Fruit fly (Drosophila melanogaster): Measurements from ENCODE around the gene CG17493.

DNA sequence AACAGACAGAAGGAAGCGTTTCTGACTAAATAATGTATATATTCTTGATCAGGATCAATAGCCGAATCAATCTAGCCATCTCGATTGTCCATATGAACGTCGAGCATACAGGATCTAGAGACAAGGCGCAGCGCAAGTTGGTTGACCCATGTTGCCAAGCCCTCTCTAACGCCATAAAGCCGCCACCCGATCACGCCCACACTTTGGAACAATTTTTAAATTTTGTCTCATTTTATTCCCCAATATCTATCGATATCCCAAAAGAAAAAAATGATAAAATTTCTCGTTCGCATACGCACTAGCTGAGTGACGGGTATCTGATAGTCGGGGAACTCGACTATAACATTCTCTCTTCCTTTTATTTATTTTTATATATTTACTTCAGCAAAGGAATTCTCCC is 16.4 kb downstream of the CG17493 start:
- no peak for TF ChIP-seq EcR (GFP tag; optimal IDR thresholded peaks at IDR 0.05)
- no peak for TF ChIP-seq Dll (optimal IDR thresholded peaks at IDR 0.05)
- no peak for TF ChIP-seq usp (GFP tag; optimal IDR thresholded peaks at IDR 0.05)
- no peak for TF ChIP-seq CG8478 (optimal IDR thresholded peaks at IDR 0.05)

Data from whole organism.